Fruit fly (Drosophila melanogaster) whole organism, embryonic: ENCODE data around the gene Pebp1.
A peak's percentile ranks its signal among the peaks of the same experiment; 100 is the strongest.

Experiments
- Awh ChIP-seq: fragments of 200-800 bp; sonication (Bioruptor generic); IDR thresholded peaks from 2 replicates; pipeline ENCODE4, ENCODE4 v1.3.6; 2022; ENCODE audit warnings: missing biosample characterization, missing genetic modification characterization
- Bgb ChIP-seq: fragments of 200-800 bp; sonication (Bioruptor generic); IDR thresholded peaks from 2 replicates; pipeline ENCODE4 v1.3.6; 2022; ENCODE audit warnings: missing biosample characterization, missing genetic modification characterization; ENCODE audit not compliant: partially characterized antibody
- CG10274 ChIP-seq: fragments of 200-800 bp; sonication (Bioruptor generic); optimal IDR thresholded peaks from 3 replicates; lab custom pipeline; 2017; ENCODE audit warnings: missing biosample characterization, mild to moderate bottlenecking, missing genetic modification characterization
- CG14014 ChIP-seq: fragments of 200-800 bp; sonication (Bioruptor generic); IDR thresholded peaks from 2 replicates; pipeline ENCODE4 v1.3.6; 2022; ENCODE audit warnings: missing biosample characterization, missing genetic modification characterization
- CG1603 ChIP-seq: fragments of 200-800 bp; sonication (Bioruptor generic); optimal IDR thresholded peaks from 2 replicates; lab custom pipeline; 2019; ENCODE audit warnings: missing biosample characterization, mild to moderate bottlenecking, missing genetic modification characterization, moderate library complexity
- CG1832 ChIP-seq: fragments of 200-800 bp; sonication (Bioruptor generic); optimal IDR thresholded peaks from 2 replicates; lab custom pipeline; 2017; ENCODE audit warnings: missing biosample characterization, mild to moderate bottlenecking, missing genetic modification characterization, inconsistent platforms
- CG18599 ChIP-seq: fragments of 200-800 bp; sonication (Bioruptor generic); optimal IDR thresholded peaks from 3 replicates; lab custom pipeline; 2017; ENCODE audit warnings: missing biosample characterization, missing genetic modification characterization, mild to moderate bottlenecking, moderate library complexity, missing genetic modification reagents
- CG6791 ChIP-seq: fragments of 200-800 bp; sonication (Bioruptor generic); IDR thresholded peaks from 3 replicates; pipeline ENCODE4 v1.3.6; 2022; ENCODE audit warnings: missing biosample characterization, missing genetic modification characterization; ENCODE audit not compliant: partially characterized antibody
- CG7271 ChIP-seq: fragments of 200-800 bp; sonication (Bioruptor generic); optimal IDR thresholded peaks from 2 replicates; lab custom pipeline; 2018; ENCODE audit warnings: missing biosample characterization, mild to moderate bottlenecking, missing genetic modification characterization, moderate library complexity
- CG7372 ChIP-seq: fragments of 200-800 bp; sonication (Bioruptor generic); IDR thresholded peaks from 2 replicates; pipeline ENCODE4 v1.3.6; 2022; ENCODE audit warnings: missing biosample characterization, missing genetic modification characterization
- CG7928 ChIP-seq: fragments of 200-800 bp; sonication (Bioruptor generic); optimal IDR thresholded peaks from 2 replicates; lab custom pipeline; 2017; ENCODE audit warnings: missing biosample characterization, mild to moderate bottlenecking, missing genetic modification characterization
- CG7987 ChIP-seq: fragments of 200-800 bp; sonication (Bioruptor generic); optimal IDR thresholded peaks from 2 replicates; lab custom pipeline; 2018; ENCODE audit warnings: missing biosample characterization, mild to moderate bottlenecking, missing genetic modification characterization, moderate library complexity
- CG9215 ChIP-seq: fragments of 200-800 bp; sonication (Bioruptor generic); IDR thresholded peaks from 2 replicates; pipeline ENCODE4 v1.3.6; 2022; ENCODE audit warnings: missing biosample characterization, missing genetic modification characterization
- CG9817 ChIP-seq: fragments of 200-800 bp; sonication (Bioruptor generic); optimal IDR thresholded peaks from 2 replicates; lab custom pipeline; 2018; ENCODE audit warnings: missing biosample characterization, mild to moderate bottlenecking, missing genetic modification characterization, moderate library complexity
- Camta ChIP-seq: fragments of 200-800 bp; sonication (Bioruptor generic); optimal IDR thresholded peaks from 2 replicates; lab custom pipeline; 2016; ENCODE audit warnings: missing biosample characterization, missing genetic modification characterization
- CkIIα-i1 ChIP-seq: fragments of 200-800 bp; sonication (Bioruptor generic); IDR thresholded peaks from 2 replicates; pipeline ENCODE4 v1.3.6; 2022; ENCODE audit warnings: missing biosample characterization, missing genetic modification characterization
- CrebB ChIP-seq: fragments of 200-800 bp; sonication (Bioruptor generic); optimal IDR thresholded peaks from 3 replicates; lab custom pipeline; 2018; ENCODE audit warnings: missing biosample characterization, mild to moderate bottlenecking, missing genetic modification characterization
- Dbx ChIP-seq: fragments of 200-800 bp; sonication (Bioruptor generic); IDR thresholded peaks from 3 replicates; pipeline ENCODE4 v1.3.6; 2022; ENCODE audit warnings: missing biosample characterization, missing genetic modification characterization
- GATAe ChIP-seq: fragments of 200-800 bp; sonication (Bioruptor generic); conservative IDR thresholded peaks from 2 replicates; pipeline ENCODE4 v1.3.6; 2022; ENCODE audit warnings: missing biosample characterization, missing genetic modification characterization
- Hey ChIP-seq: fragments of 200-800 bp; sonication (Bioruptor generic); optimal IDR thresholded peaks from 3 replicates; lab custom pipeline; 2018; ENCODE audit warnings: missing biosample characterization, mild to moderate bottlenecking, missing genetic modification characterization
- MTF-1 ChIP-seq: fragments of 200-800 bp; sonication (Bioruptor generic); optimal IDR thresholded peaks from 2 replicates; lab custom pipeline; 2018; ENCODE audit warnings: missing biosample characterization, mild to moderate bottlenecking, missing genetic modification characterization, borderline replicate concordance
- Myb ChIP-seq: fragments of 200-800 bp; sonication (Bioruptor generic); optimal IDR thresholded peaks from 2 replicates; lab custom pipeline; 2016; ENCODE audit warnings: missing biosample characterization, missing genetic modification characterization
- Nf-YC ChIP-seq: fragments of 200-800 bp; optimal IDR thresholded peaks from 3 replicates; lab custom pipeline; 2019; ENCODE audit warnings: missing biosample characterization, mild to moderate bottlenecking, missing genetic modification characterization, moderate library complexity
- Ptx1 ChIP-seq: fragments of 200-800 bp; sonication (Bioruptor generic); IDR thresholded peaks from 2 replicates; pipeline ENCODE4 v1.3.6; 2022; ENCODE audit warnings: missing biosample characterization, missing genetic modification characterization
- Side ChIP-seq: fragments of 200-800 bp; sonication (Bioruptor generic); optimal IDR thresholded peaks from 2 replicates; lab custom pipeline; 2016; ENCODE audit warnings: missing biosample characterization, missing genetic modification characterization
- Sin3A ChIP-seq: fragments of >200 bp; optimal IDR thresholded peaks from 2 replicates; lab custom pipeline; 2018
- Trl ChIP-seq, 3 experiments: fragments of >200 bp in 2 of 3; fragments of 200-800 bp in 1 of 3; sonication (Bioruptor generic) in 1 of 3; optimal IDR thresholded peaks; 2 replicates in 1 of 3; 3 replicates in 2 of 3; lab custom pipeline; 2016 to 2017; ENCODE audit warnings: missing biosample characterization in 1 of 3, missing genetic modification characterization in 1 of 3
- ase ChIP-seq: fragments of 200-800 bp; sonication (Bioruptor generic); IDR thresholded peaks from 3 replicates; pipeline ENCODE4 v1.3.6; 2022; ENCODE audit warnings: missing biosample characterization, missing genetic modification characterization
- cato ChIP-seq: fragments of 200-800 bp; sonication (Bioruptor generic); optimal IDR thresholded peaks from 2 replicates; lab custom pipeline; 2016; ENCODE audit warnings: missing biosample characterization, missing genetic modification characterization, borderline replicate concordance
- chm ChIP-seq: fragments of 200-800 bp; sonication (Bioruptor generic); IDR thresholded peaks from 2 replicates; pipeline ENCODE4 v1.3.6; 2022; ENCODE audit warnings: missing biosample characterization, missing genetic modification characterization
- corto ChIP-seq: fragments of 200-800 bp; sonication (Bioruptor generic); optimal IDR thresholded peaks from 2 replicates; lab custom pipeline; 2016; ENCODE audit warnings: missing biosample characterization, mild to moderate bottlenecking, missing genetic modification characterization, moderate library complexity
- da ChIP-seq: fragments of 200-800 bp; sonication (Bioruptor generic); optimal IDR thresholded peaks from 2 replicates; lab custom pipeline; 2016; ENCODE audit warnings: missing biosample characterization, missing genetic modification characterization
- exex ChIP-seq: fragments of 200-800 bp; sonication (Bioruptor generic); optimal IDR thresholded peaks from 4 replicates; lab custom pipeline; 2018; ENCODE audit warnings: missing biosample characterization, mild to moderate bottlenecking, missing genetic modification characterization, moderate library complexity
- her ChIP-seq: fragments of 200-800 bp; sonication (Bioruptor generic); optimal IDR thresholded peaks from 2 replicates; lab custom pipeline; 2016; ENCODE audit warnings: missing biosample characterization, missing genetic modification characterization
- kah ChIP-seq: fragments of 200-800 bp; sonication (Bioruptor generic); optimal IDR thresholded peaks from 2 replicates; lab custom pipeline; 2018; ENCODE audit warnings: missing biosample characterization, mild to moderate bottlenecking, missing genetic modification characterization
- lab ChIP-seq: fragments of 200-800 bp; sonication (Bioruptor generic); optimal IDR thresholded peaks from 3 replicates; lab custom pipeline; 2017; ENCODE audit warnings: missing biosample characterization, missing genetic modification characterization, mild to moderate bottlenecking, moderate library complexity, missing genetic modification reagents
- maf-S ChIP-seq: fragments of 200-800 bp; sonication (Bioruptor generic); optimal IDR thresholded peaks from 2 replicates; lab custom pipeline; 2016; ENCODE audit warnings: missing biosample characterization, missing genetic modification characterization
- oc ChIP-seq: fragments of 200-800 bp; sonication (Bioruptor generic); optimal IDR thresholded peaks from 2 replicates; lab custom pipeline; 2018; ENCODE audit warnings: missing biosample characterization, mild to moderate bottlenecking, missing genetic modification characterization, moderate library complexity
- rib ChIP-seq: fragments of 200-800 bp; sonication (Bioruptor generic); IDR thresholded peaks from 2 replicates; pipeline ENCODE4 v1.3.6; 2022; ENCODE audit warnings: missing biosample characterization, missing genetic modification characterization
- row ChIP-seq: fragments of 200-800 bp; sonication (Bioruptor generic); IDR thresholded peaks from 3 replicates; pipeline ENCODE4 v1.3.6; 2022; ENCODE audit warnings: missing biosample characterization, missing genetic modification characterization
- sima ChIP-seq: fragments of 200-800 bp; sonication (Bioruptor generic); optimal IDR thresholded peaks from 2 replicates; lab custom pipeline; 2016; ENCODE audit warnings: missing biosample characterization, missing genetic modification characterization
- sisA ChIP-seq: fragments of 200-800 bp; sonication (Bioruptor generic); IDR thresholded peaks from 2 replicates; pipeline ENCODE4 v1.3.6; 2022; ENCODE audit warnings: missing biosample characterization, missing genetic modification characterization
- slou ChIP-seq: fragments of 200-800 bp; sonication (Bioruptor generic); optimal IDR thresholded peaks from 3 replicates; lab custom pipeline; 2016; ENCODE audit warnings: missing biosample characterization, missing genetic modification characterization
- sna ChIP-seq: fragments of 200-800 bp; sonication (Bioruptor generic); IDR thresholded peaks from 2 replicates; pipeline ENCODE4 v1.3.6; 2022; ENCODE audit warnings: missing biosample characterization, missing genetic modification characterization; ENCODE audit not compliant: partially characterized antibody
- sob ChIP-seq: fragments of 200-800 bp; sonication (Bioruptor generic); IDR thresholded peaks from 2 replicates; pipeline ENCODE4 v1.3.6; 2022; ENCODE audit warnings: missing biosample characterization, missing genetic modification characterization
- tin ChIP-seq: fragments of 200-800 bp; sonication (Bioruptor generic); optimal IDR thresholded peaks from 3 replicates; lab custom pipeline; 2016; ENCODE audit warnings: missing biosample characterization, missing genetic modification characterization
- trh ChIP-seq: fragments of 200-800 bp; sonication (Bioruptor generic); optimal IDR thresholded peaks from 2 replicates; lab custom pipeline; 2016; ENCODE audit warnings: missing biosample characterization, missing genetic modification characterization
- zen ChIP-seq: fragments of 200-800 bp; sonication (Bioruptor generic); optimal IDR thresholded peaks from 3 replicates; lab custom pipeline; 2018; ENCODE audit warnings: missing biosample characterization, mild to moderate bottlenecking, missing genetic modification characterization, moderate library complexity
- zfh1 ChIP-seq: fragments of 200-800 bp; sonication (Bioruptor generic); IDR thresholded peaks from 3 replicates; pipeline ENCODE4 v1.3.6; 2022; ENCODE audit warnings: missing biosample characterization, missing genetic modification characterization

Pebp1 gene

DNA sequence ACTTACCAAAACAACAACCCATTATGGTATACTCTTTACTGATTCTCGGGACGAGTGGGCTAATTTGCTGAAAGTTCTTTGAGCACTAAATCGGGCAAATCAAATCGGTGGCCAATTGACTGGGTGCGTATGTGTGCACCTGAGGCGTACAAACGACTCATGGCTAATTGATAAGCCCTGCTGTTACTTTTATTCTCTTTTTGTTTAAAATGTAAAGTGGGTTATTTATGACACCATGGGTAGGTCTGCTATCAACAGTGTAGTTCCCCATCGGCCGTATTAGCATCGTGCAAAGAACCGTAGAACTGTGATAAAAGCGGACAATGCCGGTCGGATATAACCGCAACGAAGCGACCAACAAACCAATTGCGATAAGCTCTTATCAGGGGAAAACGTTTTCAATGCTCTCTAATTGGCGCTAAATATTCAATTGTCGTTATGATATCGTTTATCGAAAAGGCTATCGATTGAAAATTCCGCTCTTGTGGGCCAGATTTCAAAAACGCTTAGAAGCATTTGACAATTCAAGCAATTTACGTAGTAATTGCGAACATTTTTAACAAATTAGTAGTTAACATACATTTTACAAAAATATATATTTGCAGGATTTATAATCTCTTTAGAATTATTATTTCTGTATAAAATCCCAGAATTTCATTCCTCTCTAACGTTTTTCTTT is 18.5 kb upstream of the Pebp1 start, which contains the start of gene CG34288 (continued):
- TF ChIP-seq maf-S (GFP tag; lab: Kevin White, UChicago) (peak; percentile 4), sob (GFP tag; lab: Robert Waterston, UW) (peak; percentile 73), sima (GFP tag; lab: Kevin White, UChicago) (no peak), row (GFP tag; lab: Robert Waterston, UW) (peak; percentile 93), exex (tag; lab: Kevin White, UChicago) (peak; percentile 99), Bgb (GFP tag; lab: Robert Waterston, UW) (peak; percentile 29; the same call in 1 of the 2 replicates), cato (GFP tag; lab: Kevin White, UChicago) (no peak), Nf-YC (no peak), CG1603 (tag; lab: Kevin White, UChicago) (peak; percentile 53), da (no peak), CG6791 (GFP tag; lab: Robert Waterston, UW) (peak; percentile 25; the same call in 1 of the 3 replicates), oc (tag; lab: Kevin White, UChicago) (no peak), CkIIα-i1 (GFP tag; lab: Robert Waterston, UW) (peak; percentile 39; the same call in 1 of the 2 replicates), rib (GFP tag; lab: Robert Waterston, UW) (peak; percentile 51; the same call in 1 of the 2 replicates), kah (GFP tag; lab: Kevin White, UChicago) (no peak), ase (GFP tag; lab: Robert Waterston, UW) (peak; percentile 14; the same call in 1 of the 3 replicates), Side (GFP tag; lab: Kevin White, UChicago) (peak; percentile 13), her (GFP tag; lab: Kevin White, UChicago) (peak; percentile 40), zfh1 (GFP tag; lab: Robert Waterston, UW) (peak; percentile 34; the same call in 2 of the 3 replicates), Dbx (GFP tag; lab: Robert Waterston, UW) (peak; percentile 75), Awh (GFP tag; lab: Robert Waterston, UW) (0 out of 2 replicates have a peak, but pooled peaks have one; percentile 32), CG9215 (GFP tag; lab: Robert Waterston, UW) (no peak), Ptx1 (GFP tag; lab: Robert Waterston, UW) (peak; percentile 68), sna (GFP tag; lab: Robert Waterston, UW) (no peak), CG1832 (GFP tag; lab: Kevin White, UChicago) (no peak), trh (GFP tag; lab: Kevin White, UChicago) (no peak), GATAe (peak; percentile 95), Camta (no peak), Sin3A (lab: Kevin White, UChicago) (no peak), lab (GFP tag; lab: Kevin White, UChicago) (peak; percentile 82), Hey (tag; lab: Kevin White, UChicago) (peak; percentile 11), CG9817 (tag; lab: Kevin White, UChicago) (no peak), slou (GFP tag; lab: Kevin White, UChicago) (no peak), Trl (optimal IDR thresholded peaks at IDR 0.05; lab: Kevin White, UChicago) (no peak), Trl (GFP tag; optimal IDR thresholded peaks at IDR 0.05; lab: Kevin White, UChicago) (peak; percentile 6), CG7987 (GFP tag; lab: Kevin White, UChicago) (peak; percentile 16), CG18599 (GFP tag; lab: Kevin White, UChicago) (peak; percentile 66), Myb (GFP tag; lab: Kevin White, UChicago) (no peak), CG10274 (GFP tag; lab: Kevin White, UChicago) (peak; percentile 99), chm (GFP tag; lab: Robert Waterston, UW) (peak; percentile 13; the same call in 1 of the 2 replicates), CG14014 (GFP tag; lab: Robert Waterston, UW) (peak; percentile 55; the same call in 1 of the 2 replicates), MTF-1 (no peak), zen (tag; lab: Kevin White, UChicago) (no peak), corto (GFP tag; lab: Kevin White, UChicago) (peak; percentile 78), sisA (GFP tag; lab: Robert Waterston, UW) (peak; percentile 51; the same call in 1 of the 2 replicates), CG7372 (GFP tag; lab: Robert Waterston, UW) (no peak), CG7928 (GFP tag; lab: Kevin White, UChicago) (no peak), CG7271 (tag; lab: Kevin White, UChicago) (no peak), tin (GFP tag; lab: Kevin White, UChicago) (no peak), CrebB (tag; lab: Kevin White, UChicago) (no peak)
